Worm (Caenorhabditis elegans) whole organism, young adult: ENCODE results near the gene flp-15.

Source experiments
- C06A6.2 ChIP-seq: fragments of 200-800 bp; sonication (Bioruptor generic); conservative IDR thresholded peaks from 2 replicates; pipeline ENCODE4 v1.3.6; 2022; ENCODE audit warnings: missing genetic modification characterization, missing compliant biosample characterization
- C17E4.6 ChIP-seq: fragments of 200-800 bp; sonication (Bioruptor generic); IDR thresholded peaks from 2 replicates; pipeline ENCODE4 v1.3.6; 2022; ENCODE audit warnings: missing genetic modification reagents, missing genetic modification characterization, missing compliant biosample characterization
- F22D6.2 ChIP-seq: sonication (generic microtip); optimal IDR thresholded peaks from 2 replicates; lab custom pipeline; 2016; ENCODE audit warnings: mild to moderate bottlenecking, missing genetic modification characterization, missing compliant biosample characterization
- F23B12.7 ChIP-seq: sonication (generic microtip); optimal IDR thresholded peaks from 2 replicates; lab custom pipeline; 2017; ENCODE audit warnings: missing genetic modification characterization, mild to moderate bottlenecking, missing compliant biosample characterization, antibody characterized with exemption, moderate library complexity; ENCODE audit not compliant: insufficient read depth
- F33H1.4 ChIP-seq: fragments of 200-800 bp; sonication (Bioruptor generic); IDR thresholded peaks from 2 replicates; pipeline ENCODE4 v1.3.6; 2022; ENCODE audit warnings: missing genetic modification reagents, missing genetic modification characterization, missing compliant biosample characterization
- F57C9.4 ChIP-seq: sonication (generic microtip); optimal IDR thresholded peaks from 2 replicates; lab custom pipeline; 2017; ENCODE audit warnings: mild to moderate bottlenecking, missing genetic modification characterization, missing compliant biosample characterization
- Y53G8AR.9 ChIP-seq: fragments of 200-800 bp; sonication (Bioruptor generic); conservative IDR thresholded peaks from 2 replicates; pipeline ENCODE4 v1.3.6; 2022; ENCODE audit warnings: missing genetic modification reagents, missing genetic modification characterization, missing compliant biosample characterization
- Y95B8A.8 ChIP-seq: fragments of 200-800 bp; sonication (Bioruptor generic); IDR thresholded peaks from 2 replicates; pipeline ENCODE4 v1.3.6; 2022; ENCODE audit warnings: missing genetic modification reagents, missing genetic modification characterization, missing compliant biosample characterization
- akir-1 ChIP-seq: fragments of 200-800 bp; sonication (Bioruptor generic); optimal IDR thresholded peaks from 2 replicates; lab custom pipeline; 2018; ENCODE audit warnings: mild to moderate bottlenecking, missing genetic modification characterization, moderate library complexity, missing compliant biosample characterization
- athp-1 ChIP-seq: sonication (generic microtip); optimal IDR thresholded peaks from 2 replicates; lab custom pipeline; 2017; ENCODE audit warnings: mild to moderate bottlenecking, missing genetic modification characterization, missing compliant biosample characterization
- attf-6 ChIP-seq: fragments of 200-800 bp; sonication (Bioruptor generic); IDR thresholded peaks from 2 replicates; pipeline ENCODE4 v1.3.6; 2022; ENCODE audit warnings: missing genetic modification reagents, missing genetic modification characterization, missing compliant biosample characterization
- ceh-100 ChIP-seq: fragments of 200-800 bp; sonication (Bioruptor generic); IDR thresholded peaks from 2 replicates; pipeline ENCODE4 v1.3.6; 2022; ENCODE audit warnings: missing genetic modification reagents, missing genetic modification characterization, missing compliant biosample characterization
- egrh-3 ChIP-seq: fragments of 200-800 bp; sonication (Bioruptor generic); IDR thresholded peaks from 2 replicates; pipeline ENCODE4 v1.3.6; 2022; ENCODE audit warnings: missing genetic modification reagents, missing genetic modification characterization, missing compliant biosample characterization
- hmg-1.2 ChIP-seq: fragments of 200-800 bp; sonication (Bioruptor generic); IDR thresholded peaks from 2 replicates; pipeline ENCODE4 v1.3.6; 2022; ENCODE audit warnings: missing genetic modification reagents, missing genetic modification characterization, missing compliant biosample characterization
- hrde-1 ChIP-seq: sonication (generic microtip); optimal IDR thresholded peaks from 2 replicates; lab custom pipeline; 2016; ENCODE audit warnings: missing genetic modification characterization, mild to moderate bottlenecking, missing compliant biosample characterization, moderate library complexity, missing genotype, missing genetic modification reagents, borderline replicate concordance
- lsl-1 ChIP-seq: fragments of 200-800 bp; sonication (Bioruptor generic); optimal IDR thresholded peaks from 2 replicates; lab custom pipeline; 2018; ENCODE audit warnings: mild to moderate bottlenecking, missing genetic modification characterization, moderate library complexity, missing compliant biosample characterization
- madf-6 ChIP-seq: fragments of 200-800 bp; sonication (Bioruptor generic); IDR thresholded peaks from 2 replicates; pipeline ENCODE4 v1.3.6; 2022; ENCODE audit warnings: missing genetic modification reagents, missing genetic modification characterization, missing compliant biosample characterization
- mcd-1 ChIP-seq: fragments of 200-800 bp; sonication (Bioruptor generic); IDR thresholded peaks from 2 replicates; pipeline ENCODE4 v1.3.6; 2022; ENCODE audit warnings: missing genetic modification reagents, missing genetic modification characterization, missing compliant biosample characterization
- mxl-1 ChIP-seq: sonication (generic microtip); optimal IDR thresholded peaks from 2 replicates; lab custom pipeline; 2016; ENCODE audit warnings: missing genetic modification characterization, missing compliant biosample characterization
- nfya-1 ChIP-seq: sonication (generic microtip); optimal IDR thresholded peaks from 2 replicates; lab custom pipeline; 2017; ENCODE audit warnings: antibody characterized with exemption, missing compliant biosample characterization, missing genetic modification characterization, borderline replicate concordance; ENCODE audit not compliant: insufficient read depth
- nfya-2 ChIP-seq: fragments of 200-800 bp; sonication (Bioruptor generic); IDR thresholded peaks from 2 replicates; pipeline ENCODE4 v1.3.6; 2022; ENCODE audit warnings: missing genetic modification reagents, missing genetic modification characterization, missing compliant biosample characterization
- nfyb-1 ChIP-seq: fragments of 200-800 bp; sonication (Bioruptor generic); IDR thresholded peaks from 2 replicates; pipeline ENCODE4 v1.3.6; 2022; ENCODE audit warnings: missing genetic modification reagents, missing genetic modification characterization, missing compliant biosample characterization
- nhr-179 ChIP-seq: sonication (generic microtip); optimal IDR thresholded peaks from 2 replicates; lab custom pipeline; 2016; ENCODE audit warnings: mild to moderate bottlenecking, missing genetic modification characterization, missing compliant biosample characterization
- nhr-80 ChIP-seq: sonication (generic microtip); optimal IDR thresholded peaks from 2 replicates; lab custom pipeline; 2016; ENCODE audit warnings: missing genetic modification characterization, missing compliant biosample characterization
- rec-8 ChIP-seq, 2 experiments: sonication (generic microtip); optimal IDR thresholded peaks; 2 replicates each; lab custom pipeline; 2016; ENCODE audit warnings: mild to moderate bottlenecking in 2 of 2, missing genetic modification characterization in 2 of 2, missing genetic modification reagents in 2 of 2, missing genotype in 2 of 2, missing biosample characterization in 1 of 2, missing compliant biosample characterization in 1 of 2, moderate library complexity in 1 of 2
- snpc-1.1 ChIP-seq: sonication (generic microtip); optimal IDR thresholded peaks from 2 replicates; lab custom pipeline; 2017; ENCODE audit warnings: missing genetic modification characterization, mild to moderate bottlenecking, missing compliant biosample characterization, antibody characterized with exemption, moderate library complexity, missing genotype, missing genetic modification reagents; ENCODE audit not compliant: insufficient read depth
- sptf-2 ChIP-seq: fragments of 200-800 bp; sonication (Bioruptor generic); optimal IDR thresholded peaks from 2 replicates; lab custom pipeline; 2018; ENCODE audit warnings: mild to moderate bottlenecking, missing genetic modification characterization, missing compliant biosample characterization
- tlf-1 ChIP-seq: fragments of 200-800 bp; sonication (Bioruptor generic); optimal IDR thresholded peaks from 2 replicates; lab custom pipeline; 2018; ENCODE audit warnings: mild to moderate bottlenecking, missing genetic modification characterization, missing compliant biosample characterization
- xnd-1 ChIP-seq: sonication (generic microtip); optimal IDR thresholded peaks from 2 replicates; lab custom pipeline; 2016; ENCODE audit warnings: missing genotype, missing genetic modification reagents, missing genetic modification characterization, missing compliant biosample characterization
- zfh-2 ChIP-seq: fragments of 200-800 bp; sonication (Bioruptor generic); conservative IDR thresholded peaks from 2 replicates; pipeline ENCODE4 v1.3.6; 2022; ENCODE audit warnings: missing genetic modification reagents, missing genetic modification characterization, missing compliant biosample characterization
- ztf-18 ChIP-seq: sonication (generic microtip); optimal IDR thresholded peaks from 2 replicates; lab custom pipeline; 2016; ENCODE audit warnings: missing genotype, mild to moderate bottlenecking, missing genetic modification characterization, missing compliant biosample characterization
- ztf-25 ChIP-seq: fragments of 200-800 bp; sonication (Bioruptor generic); IDR thresholded peaks from 2 replicates; pipeline ENCODE4 v1.3.6; 2022; ENCODE audit warnings: missing genetic modification reagents, missing genetic modification characterization, missing compliant biosample characterization

flp-15 gene

DNA sequence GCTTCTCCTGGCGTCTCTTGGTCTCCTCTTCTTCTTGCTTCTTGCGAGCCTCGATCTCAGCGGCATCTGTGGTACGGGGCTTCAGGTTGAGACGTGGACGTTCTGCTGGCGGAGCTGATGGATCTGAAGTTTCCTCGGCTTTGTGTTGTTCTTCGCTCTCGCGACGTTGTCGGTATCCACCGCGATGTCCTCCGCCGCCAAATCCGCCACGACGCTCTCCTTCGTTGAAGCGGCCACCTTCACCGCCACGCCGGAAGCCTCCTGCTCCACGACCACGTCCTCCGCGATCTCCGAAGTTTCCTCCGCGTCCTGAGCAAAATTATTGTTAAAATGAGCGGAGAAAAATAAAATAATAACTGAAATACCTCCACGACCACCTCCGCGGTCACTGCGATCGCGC, 24.9 kb downstream of the flp-15 start:
- TF ChIP-seq egrh-3 (GFP tag; lab: Robert Waterston, UW) (peak; percentile 78; the same call in 1 of the 2 replicates), Y53G8AR.9 (GFP tag; lab: Robert Waterston, UW) (0 out of 2 replicates have a peak, but pooled peaks have one; percentile 11), C17E4.6 (GFP tag; lab: Robert Waterston, UW) (no peak), mcd-1 (GFP tag; lab: Robert Waterston, UW) (0 out of 2 replicates have a peak, but pooled peaks have one; percentile 9), zfh-2 (peak; percentile 91)
- TF ChIP-seq, all 124 proteins: peak for 4

- TF ChIP-seq rec-8 (tag; optimal IDR thresholded peaks at IDR 0.05; lab: Kevin White, UChicago) (no peak), ztf-18 (tag; lab: Kevin White, UChicago) (no peak), mxl-1 (tag; lab: Kevin White, UChicago) (no peak), ceh-100 (GFP tag; lab: Robert Waterston, UW) (no peak), snpc-1.1 (tag; lab: Kevin White, UChicago) (no peak), nfya-2 (no peak), nhr-179 (no peak), F23B12.7 (no peak), sptf-2 (GFP tag; lab: Kevin White, UChicago) (no peak), hrde-1 (no peak), nhr-80 (tag; lab: Kevin White, UChicago) (no peak), zfh-2 (no peak), C17E4.6 (GFP tag; lab: Robert Waterston, UW) (no peak), F57C9.4 (tag; lab: Kevin White, UChicago) (no peak)
Observed at ce11 chrIII:13642227-13642626, 25.4 kb downstream of the flp-15 start, which contains the start of gene T12D8.10. TSS of gene T12D8.10 (minus strand) at chrIII:13642327.

DNA sequence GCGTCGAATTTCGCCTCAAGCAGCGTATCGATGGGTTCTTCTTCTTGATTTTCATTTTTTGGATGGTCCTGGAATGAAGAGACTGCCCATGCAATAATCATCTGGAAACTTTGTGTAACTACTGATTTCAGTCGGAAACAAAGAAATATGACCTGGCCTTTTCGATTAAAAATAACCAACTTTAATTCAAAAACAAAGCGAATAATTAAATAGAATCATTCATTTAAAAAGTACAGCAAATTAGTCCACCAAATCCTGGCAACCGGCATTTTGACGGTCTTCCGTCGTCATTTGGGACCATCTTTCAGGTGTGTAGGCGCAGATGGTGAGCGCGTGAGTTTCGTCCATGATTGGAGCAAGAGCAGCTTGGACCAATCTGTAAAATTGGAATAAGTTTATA, 26.1 kb downstream of the flp-15 start, which contains the start of gene acbp-5:
acbp-5 (minus strand) TSS at position 101 of the 400 bp plus-strand sequence.
- no peak for TF ChIP-seq tlf-1 (GFP tag; lab: Kevin White, UChicago)
- no peak for TF ChIP-seq C06A6.2 (GFP tag; lab: Robert Waterston, UW)
- no peak for TF ChIP-seq athp-1 (tag; lab: Kevin White, UChicago)
- TF ChIP-seq attf-6 (GFP tag; lab: Robert Waterston, UW) = no peak
- no peak for TF ChIP-seq akir-1 (GFP tag; lab: Kevin White, UChicago)
- TF ChIP-seq hmg-1.2 (GFP tag; lab: Robert Waterston, UW) = no peak
- TF ChIP-seq ztf-25 (GFP tag; lab: Robert Waterston, UW) = no peak
- no peak for TF ChIP-seq nfyb-1 (GFP tag; lab: Robert Waterston, UW)

- no peak for TF ChIP-seq nfya-1
- peak; percentile 76 for TF ChIP-seq lsl-1
- peak; percentile 57 for TF ChIP-seq F33H1.4 (GFP tag; lab: Robert Waterston, UW)
- 0 out of 2 replicates have a peak, but pooled peaks have one; percentile 30 for TF ChIP-seq madf-6 (GFP tag; lab: Robert Waterston, UW)
- peak; percentile 53 for TF ChIP-seq xnd-1 (tag; lab: Kevin White, UChicago)
Observed at ce11 chrIII:13640869-13641268, 26.8 kb downstream of the flp-15 start.

DNA sequence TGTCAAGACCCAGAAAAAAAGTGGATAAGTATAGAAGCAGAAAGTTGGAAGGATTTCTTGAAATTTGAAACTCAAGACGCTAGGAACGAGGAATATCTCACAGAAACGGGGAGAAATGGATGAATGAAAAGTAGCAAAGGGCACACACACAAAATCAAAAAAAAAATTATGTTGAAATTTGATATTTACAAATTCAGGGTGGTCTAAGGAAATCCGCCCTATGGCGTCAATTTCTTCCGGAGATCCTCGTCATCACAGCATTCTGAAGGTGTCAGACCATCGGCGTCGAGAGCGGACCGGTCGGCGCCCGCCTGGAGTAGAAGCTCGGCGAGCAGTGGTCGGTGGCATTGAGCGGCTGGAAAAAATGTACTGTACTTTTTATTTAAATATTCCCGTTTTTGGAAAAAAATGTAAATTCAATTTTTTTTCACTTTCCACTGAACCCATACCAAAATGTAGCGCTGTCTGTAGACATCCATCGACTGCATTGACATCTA, 27.6 kb downstream of the flp-15 start:
- TF ChIP-seq zfh-2 (peak; percentile 61), egrh-3 (GFP tag; lab: Robert Waterston, UW) (peak; percentile 21; the same call in 1 of the 2 replicates), F22D6.2 (no peak), Y95B8A.8 (GFP tag; lab: Robert Waterston, UW) (no peak)
